Fruit fly (Drosophila melanogaster): Measurements from ENCODE around the gene CG3277.
A peak's percentile ranks its signal among the peaks of the same experiment; 100 is the strongest.

The CG3277 gene

dm6 chr2L:3338566-3339215, 34.8 kb downstream of the CG3277 start (continued):
- TF ChIP-seq CG31627 (GFP tag; optimal IDR thresholded peaks at IDR 0.05) (peak; percentile 84), Hr39 (GFP tag; optimal IDR thresholded peaks at IDR 0.05) (peak; percentile 85), lz (GFP tag; optimal IDR thresholded peaks at IDR 0.05) (peak; percentile 81), CG6163 (GFP tag; IDR thresholded peaks at IDR 0.05) (peak; percentile 89), CG6808 (GFP tag; optimal IDR thresholded peaks at IDR 0.05) (peak; percentile 70), CG10631 (GFP tag; optimal IDR thresholded peaks at IDR 0.05) (peak; percentile 87), svp (GFP tag) (peak; percentile 88), Smox (GFP tag; optimal IDR thresholded peaks at IDR 0.05) (peak; percentile 75), cyc (GFP tag; optimal IDR thresholded peaks at IDR 0.05) (peak; percentile 82), Hr38 (GFP tag; optimal IDR thresholded peaks at IDR 0.05) (peak; percentile 43), achi (GFP tag; optimal IDR thresholded peaks at IDR 0.05) (peak; percentile 84), CG8319 (GFP tag; optimal IDR thresholded peaks at IDR 0.05) (peak; percentile 67), CG3919 (GFP tag; optimal IDR thresholded peaks at IDR 0.05) (peak; percentile 88), CG6792 (GFP tag; optimal IDR thresholded peaks at IDR 0.05) (peak; percentile 84), Sox102F (GFP tag; optimal IDR thresholded peaks at IDR 0.05) (peak; percentile 76), Ets96B (tag; optimal IDR thresholded peaks at IDR 0.05) (peak; percentile 68), CG11902 (GFP tag; optimal IDR thresholded peaks at IDR 0.05) (peak; percentile 64), CG11762 (GFP tag; optimal IDR thresholded peaks at IDR 0.05; ENCODE audit: insufficient read depth) (peak; percentile 78), salr (GFP tag; optimal IDR thresholded peaks at IDR 0.05) (peak; percentile 66 to 79), fkh (GFP tag; optimal IDR thresholded peaks at IDR 0.05) (no peak), topi (GFP tag; optimal IDR thresholded peaks at IDR 0.05) (peak; percentile 79), Sox15 (GFP tag; optimal IDR thresholded peaks at IDR 0.05) (peak; percentile 64), Blimp-1 (GFP tag; optimal IDR thresholded peaks at IDR 0.05) (no peak), Sox14 (GFP tag; optimal IDR thresholded peaks at IDR 0.05) (peak; percentile 90), CG3032 (tag; optimal IDR thresholded peaks at IDR 0.05) (peak; percentile 72), dac (GFP tag; optimal IDR thresholded peaks at IDR 0.05) (peak; percentile 70), CG15336 (GFP tag; IDR thresholded peaks at IDR 0.05) (peak; percentile 92), CG11294 (GFP tag; IDR thresholded peaks at IDR 0.05) (peak; percentile 68), net (GFP tag; optimal IDR thresholded peaks at IDR 0.05) (peak; percentile 86), Eip78C (GFP tag) (peak; percentile 95), spab (GFP tag; optimal IDR thresholded peaks at IDR 0.05) (peak; percentile 66), CG10669 (GFP tag; optimal IDR thresholded peaks at IDR 0.05) (peak; percentile 79), Hr4 (GFP tag; optimal IDR thresholded peaks at IDR 0.05) (peak; percentile 94), CG6276 (GFP tag; optimal IDR thresholded peaks at IDR 0.05) (peak; percentile 91), Met (GFP tag; optimal IDR thresholded peaks at IDR 0.05) (peak; percentile 75), CG8119 (GFP tag; IDR thresholded peaks at IDR 0.05) (peak; percentile 91), vri (GFP tag; optimal IDR thresholded peaks at IDR 0.05) (peak; percentile 57), acj6 (GFP tag; optimal IDR thresholded peaks at IDR 0.05) (peak; percentile 88), eg (GFP tag; IDR thresholded peaks at IDR 0.05) (peak; percentile 89), CG16779 (tag; optimal IDR thresholded peaks at IDR 0.05) (peak; percentile 62), CG34406 (GFP tag; optimal IDR thresholded peaks at IDR 0.05) (peak; percentile 77), Ets21C (GFP tag; optimal IDR thresholded peaks at IDR 0.05) (peak; percentile 71), CG1621 (tag; optimal IDR thresholded peaks at IDR 0.05) (no peak)

dm6 chr2L:3339420-3339819, 35.5 kb downstream of the CG3277 start:
- TF ChIP-seq net (GFP tag; optimal IDR thresholded peaks at IDR 0.05): no peak
- TF ChIP-seq CG1621 (tag; optimal IDR thresholded peaks at IDR 0.05): no peak
- TF ChIP-seq CG16779 (tag; optimal IDR thresholded peaks at IDR 0.05): no peak
- no peak for TF ChIP-seq Sox102F (GFP tag; optimal IDR thresholded peaks at IDR 0.05)
- peak; percentile 56 for TF ChIP-seq Blimp-1 (GFP tag; optimal IDR thresholded peaks at IDR 0.05)
- TF ChIP-seq CG4318 (GFP tag; optimal IDR thresholded peaks at IDR 0.05): no peak
- no peak for TF ChIP-seq Eip75B (GFP tag; optimal IDR thresholded peaks at IDR 0.05)
- no peak for TF ChIP-seq Sox15 (GFP tag; optimal IDR thresholded peaks at IDR 0.05)
- TF ChIP-seq fkh (GFP tag; optimal IDR thresholded peaks at IDR 0.05): peak; percentile 87
- TF ChIP-seq CG6808 (GFP tag; optimal IDR thresholded peaks at IDR 0.05): peak; percentile 9
- peak; percentile 50; the same call in 2 of the 3 replicates for TF ChIP-seq CG6163 (GFP tag; IDR thresholded peaks at IDR 0.05)
- no peak for TF ChIP-seq CG8119 (GFP tag; IDR thresholded peaks at IDR 0.05)
- peak; percentile 57 for TF ChIP-seq Sox14 (GFP tag; optimal IDR thresholded peaks at IDR 0.05)
- peak; percentile 96 for TF ChIP-seq svp (GFP tag)
- TF ChIP-seq acj6 (GFP tag; optimal IDR thresholded peaks at IDR 0.05): no peak
- TF ChIP-seq salr (GFP tag; optimal IDR thresholded peaks at IDR 0.05): no peak
- TF ChIP-seq Lpt (GFP tag; optimal IDR thresholded peaks at IDR 0.05): peak; percentile 49
- no peak for TF ChIP-seq Ets96B (tag; optimal IDR thresholded peaks at IDR 0.05)
- TF ChIP-seq CG6854 (GFP tag; optimal IDR thresholded peaks at IDR 0.05): peak; percentile 26
- TF ChIP-seq CG6792 (GFP tag; optimal IDR thresholded peaks at IDR 0.05): no peak
- TF ChIP-seq CG8632 (GFP tag; optimal IDR thresholded peaks at IDR 0.05): no peak
- no peak for TF ChIP-seq topi (GFP tag; optimal IDR thresholded peaks at IDR 0.05)
- TF ChIP-seq dsx (GFP tag; optimal IDR thresholded peaks at IDR 0.05; ENCODE audit: poor library complexity, severe bottlenecking): peak; percentile 77
